Fruit fly (Drosophila melanogaster): Measurements from ENCODE around the gene CG34437.

CG34437 gene

dm6 chr3R:28326150-28326965 lies 42.8 kb downstream of the CG34437 start (continued):
- peak; percentile 99 for TF ChIP-seq CG17568 (GFP tag; optimal IDR thresholded peaks at IDR 0.05)
- peak; percentile 99 for TF ChIP-seq fd96Cb (tag; optimal IDR thresholded peaks at IDR 0.05)
- peak; percentile 96 for TF ChIP-seq sd (tag; optimal IDR thresholded peaks at IDR 0.05)
- no peak for TF ChIP-seq sim (GFP tag; IDR thresholded peaks at IDR 0.05)
- TF ChIP-seq Dbx (GFP tag; IDR thresholded peaks at IDR 0.05) = no peak
- peak; percentile 100 for TF ChIP-seq CG18599 (GFP tag; optimal IDR thresholded peaks at IDR 0.05)
- TF ChIP-seq Neu2 (GFP tag; optimal IDR thresholded peaks at IDR 0.05; ENCODE audit: borderline replicate concordance) = peak; percentile 99
- peak; percentile 99 for TF ChIP-seq CG6765 (GFP tag; optimal IDR thresholded peaks at IDR 0.05)
- TF ChIP-seq Dll (GFP tag; IDR thresholded peaks at IDR 0.05; ENCODE audit: partially characterized antibody) = no peak
- peak; percentile 99 for TF ChIP-seq CG3281 (GFP tag; optimal IDR thresholded peaks at IDR 0.05)
- peak; percentile 96 for TF ChIP-seq CG7271 (tag; optimal IDR thresholded peaks at IDR 0.05)
- TF ChIP-seq Dek (tag; optimal IDR thresholded peaks at IDR 0.05) = peak; percentile 99
- peak; percentile 99 for TF ChIP-seq CG2712 (tag; optimal IDR thresholded peaks at IDR 0.05)
- peak; percentile 92 for TF ChIP-seq Nf-YC (tag; optimal IDR thresholded peaks at IDR 0.05)
- peak; percentile 99 for TF ChIP-seq nau (GFP tag; optimal IDR thresholded peaks at IDR 0.05)
- peak; percentile 93 for TF ChIP-seq CG5180 (GFP tag; optimal IDR thresholded peaks at IDR 0.05)
- TF ChIP-seq br (optimal IDR thresholded peaks at IDR 0.05) = no peak
- TF ChIP-seq bigmax (GFP tag; optimal IDR thresholded peaks at IDR 0.05) = peak; percentile 85
- TF ChIP-seq CG6689 (GFP tag; IDR thresholded peaks at IDR 0.05) = no peak
- peak; percentile 100 for TF ChIP-seq chn (GFP tag; optimal IDR thresholded peaks at IDR 0.05)
- peak; percentile 100 for TF ChIP-seq CG12391 (tag; optimal IDR thresholded peaks at IDR 0.05)
- TF ChIP-seq CG12236 (GFP tag; optimal IDR thresholded peaks at IDR 0.05) = peak; percentile 99
- TF ChIP-seq CG9437 (GFP tag; optimal IDR thresholded peaks at IDR 0.05) = peak; percentile 96
- TF ChIP-seq crp (GFP tag; optimal IDR thresholded peaks at IDR 0.05) = peak; percentile 19 to 79
- TF ChIP-seq Hr78 (GFP tag; optimal IDR thresholded peaks at IDR 0.05) = peak in 1 of 2 experiments; percentile 96
- peak; percentile 96 for TF ChIP-seq Lhr (GFP tag; optimal IDR thresholded peaks at IDR 0.05)
- TF ChIP-seq mirr (GFP tag; optimal IDR thresholded peaks at IDR 0.05) = peak; percentile 96
- peak; percentile 20 for TF ChIP-seq CG1832 (GFP tag; optimal IDR thresholded peaks at IDR 0.05)
- peak; percentile 99 to 100 for TF ChIP-seq Hr51 (GFP tag; optimal IDR thresholded peaks at IDR 0.05)
- peak; percentile 99 for TF ChIP-seq CG13296 (GFP tag; optimal IDR thresholded peaks at IDR 0.05)
- TF ChIP-seq Hmx (GFP tag; optimal IDR thresholded peaks at IDR 0.05) = peak; percentile 98
- TF ChIP-seq Max (GFP tag; optimal IDR thresholded peaks at IDR 0.05) = peak; percentile 99
- peak; percentile 100 for TF ChIP-seq CG13624 (GFP tag; optimal IDR thresholded peaks at IDR 0.05)
- no peak for TF ChIP-seq Optix (GFP tag; IDR thresholded peaks at IDR 0.05)
- TF ChIP-seq C15 (GFP tag; IDR thresholded peaks at IDR 0.05) = no peak
- peak; percentile 98 for TF ChIP-seq slou (GFP tag; optimal IDR thresholded peaks at IDR 0.05)
- TF ChIP-seq NfI (GFP tag; optimal IDR thresholded peaks at IDR 0.05) = peak; percentile 100
- peak; percentile 90 for TF ChIP-seq CG2116 (GFP tag; optimal IDR thresholded peaks at IDR 0.05)
- no peak for TF ChIP-seq Doc2 (GFP tag; IDR thresholded peaks at IDR 0.05)
- peak; percentile 99 for TF ChIP-seq CG8924 (tag; optimal IDR thresholded peaks at IDR 0.05)
- no peak for TF ChIP-seq CG13287 (GFP tag; IDR thresholded peaks at IDR 0.05; ENCODE audit: partially characterized antibody)
- TF ChIP-seq ara (GFP tag; IDR thresholded peaks at IDR 0.05) = no peak
- peak; percentile 100 for TF ChIP-seq CG4617 (GFP tag; optimal IDR thresholded peaks at IDR 0.05; ENCODE audit: borderline replicate concordance)
- no peak for TF ChIP-seq HLH4C (GFP tag; IDR thresholded peaks at IDR 0.05; ENCODE audit: partially characterized antibody)
- TF ChIP-seq nmo (GFP tag; optimal IDR thresholded peaks at IDR 0.05) = peak; percentile 99
- TF ChIP-seq CG15601 (tag; optimal IDR thresholded peaks at IDR 0.05) = peak; percentile 98
- peak; percentile 98 for TF ChIP-seq gsb-n (tag; optimal IDR thresholded peaks at IDR 0.05)

All from whole organism, embryonic.